Worm (Caenorhabditis elegans) whole organism, L4/young adult: ENCODE results near the gene C16A11.3.

ENCODE experiments used
- W03F9.2 ChIP-seq: fragments of 150-350 bp; optimal IDR thresholded peaks from 2 replicates; lab custom pipeline; 2014; ENCODE audit warnings: missing biosample characterization, missing genetic modification characterization
- him-1 ChIP-seq: sonication (generic microtip); optimal IDR thresholded peaks from 2 replicates; lab custom pipeline; 2016; ENCODE audit warnings: missing genotype, missing genetic modification reagents, missing genetic modification characterization, missing compliant biosample characterization

DNA sequence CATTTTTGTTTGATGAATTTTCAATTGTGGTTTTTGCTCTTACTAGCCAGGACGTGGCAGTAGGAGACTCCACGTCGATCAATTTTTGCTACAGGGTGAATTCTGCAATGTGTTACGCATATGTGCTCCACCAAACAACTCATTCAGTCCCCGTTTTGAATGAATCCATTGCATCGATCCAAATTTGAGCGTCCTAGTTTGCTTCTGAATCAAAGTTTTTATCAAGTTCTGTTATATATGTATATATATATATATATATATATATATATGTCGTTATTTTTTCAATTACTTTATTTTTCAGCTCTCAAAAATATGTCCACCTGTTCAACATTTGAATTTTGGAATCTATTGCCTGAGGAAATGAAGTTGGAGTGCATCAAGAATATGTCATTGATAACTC lies 18.2 kb upstream of the C16A11.3 start, which contains the start of gene F31D5.7:
- TF ChIP-seq him-1 (tag; lab: Kevin White, UChicago) (no peak), W03F9.2 (no peak)
